Fruit fly (Drosophila melanogaster) whole organism, embryonic: ENCODE data around the gene CG34384.
A peak's percentile ranks its signal among the peaks of the same experiment; 100 is the strongest.

ENCODE experiments used
- BEAF-32 ChIP-seq: fragments of 200-800 bp; sonication (Bioruptor generic); optimal IDR thresholded peaks from 3 replicates; lab custom pipeline; 2017; ENCODE audit warnings: missing biosample characterization, missing genetic modification characterization, mild to moderate bottlenecking, moderate library complexity, missing genetic modification reagents
- Bgb ChIP-seq: fragments of 200-800 bp; sonication (Bioruptor generic); IDR thresholded peaks from 2 replicates; pipeline ENCODE4 v1.3.6; 2022; ENCODE audit warnings: missing biosample characterization, missing genetic modification characterization; ENCODE audit not compliant: partially characterized antibody
- C15 ChIP-seq: fragments of 200-800 bp; sonication (Bioruptor generic); IDR thresholded peaks from 3 replicates; pipeline ENCODE4 v1.3.6; 2022; ENCODE audit warnings: missing biosample characterization, missing genetic modification characterization
- CG10267 ChIP-seq: fragments of 200-800 bp; sonication (Bioruptor generic); optimal IDR thresholded peaks from 2 replicates; lab custom pipeline; 2018; ENCODE audit warnings: missing biosample characterization, mild to moderate bottlenecking, missing genetic modification characterization, moderate library complexity
- CG12659 ChIP-seq: fragments of 200-800 bp; sonication (Bioruptor generic); optimal IDR thresholded peaks from 3 replicates; lab custom pipeline; 2017; ENCODE audit warnings: mild to moderate bottlenecking, missing biosample characterization, missing genetic modification reagents, missing genetic modification characterization
- CG13894 ChIP-seq: fragments of 200-800 bp; sonication (Bioruptor generic); optimal IDR thresholded peaks from 3 replicates; lab custom pipeline; 2018; ENCODE audit warnings: missing biosample characterization, mild to moderate bottlenecking, missing genetic modification characterization, moderate library complexity
- CG15011 ChIP-seq: fragments of 200-800 bp; sonication (Bioruptor generic); optimal IDR thresholded peaks from 3 replicates; lab custom pipeline; 2018; ENCODE audit warnings: missing biosample characterization, mild to moderate bottlenecking, missing genetic modification characterization
- CG15514 ChIP-seq: fragments of 200-800 bp; sonication (Bioruptor generic); optimal IDR thresholded peaks from 3 replicates; lab custom pipeline; 2017; ENCODE audit warnings: missing biosample characterization, missing genetic modification characterization, mild to moderate bottlenecking, moderate library complexity, missing genetic modification reagents
- CG1603 ChIP-seq: fragments of 200-800 bp; sonication (Bioruptor generic); optimal IDR thresholded peaks from 2 replicates; lab custom pipeline; 2019; ENCODE audit warnings: missing biosample characterization, mild to moderate bottlenecking, missing genetic modification characterization, moderate library complexity
- CG17186 ChIP-seq: fragments of 200-800 bp; sonication (Bioruptor generic); optimal IDR thresholded peaks from 3 replicates; lab custom pipeline; 2017; ENCODE audit warnings: missing biosample characterization, missing genetic modification reagents, missing genetic modification characterization
- CG17359 ChIP-seq: fragments of 200-800 bp; sonication (Bioruptor generic); optimal IDR thresholded peaks from 3 replicates; lab custom pipeline; 2018; ENCODE audit warnings: missing biosample characterization, mild to moderate bottlenecking, missing genetic modification characterization, moderate library complexity
- CG17361 ChIP-seq: fragments of 200-800 bp; sonication (Bioruptor generic); IDR thresholded peaks from 3 replicates; pipeline ENCODE4 v1.3.6; 2022; ENCODE audit warnings: missing biosample characterization, missing genetic modification characterization
- CG2678 ChIP-seq: fragments of 200-800 bp; sonication (Bioruptor generic); optimal IDR thresholded peaks from 3 replicates; lab custom pipeline; 2019; ENCODE audit warnings: missing biosample characterization, mild to moderate bottlenecking, missing genetic modification characterization, moderate library complexity
- CG4328 ChIP-seq: fragments of 200-800 bp; sonication (Bioruptor generic); optimal IDR thresholded peaks from 3 replicates; lab custom pipeline; 2017; ENCODE audit warnings: missing biosample characterization, missing genetic modification reagents, missing genetic modification characterization
- CG4424 ChIP-seq: fragments of 200-800 bp; sonication (Bioruptor generic); optimal IDR thresholded peaks from 3 replicates; lab custom pipeline; 2016; ENCODE audit warnings: missing biosample characterization, missing genetic modification characterization
- CG4854 ChIP-seq: fragments of 200-800 bp; sonication (Bioruptor generic); optimal IDR thresholded peaks from 2 replicates; lab custom pipeline; 2016; ENCODE audit warnings: missing biosample characterization, missing genetic modification characterization, inconsistent platforms
- CG6175 ChIP-seq: fragments of 200-800 bp; sonication (Bioruptor generic); IDR thresholded peaks from 3 replicates; pipeline ENCODE4 v1.3.6; 2022; ENCODE audit warnings: missing biosample characterization, missing genetic modification characterization
- CG6254 ChIP-seq: fragments of 200-800 bp; sonication (Bioruptor generic); optimal IDR thresholded peaks from 3 replicates; lab custom pipeline; 2017; ENCODE audit warnings: mild to moderate bottlenecking, missing biosample characterization, missing genetic modification reagents, missing genetic modification characterization
- CG8359 ChIP-seq: fragments of 200-800 bp; sonication (Bioruptor generic); optimal IDR thresholded peaks from 2 replicates; lab custom pipeline; 2017; ENCODE audit warnings: missing biosample characterization, mild to moderate bottlenecking, missing genetic modification characterization, borderline replicate concordance
- Deaf1 ChIP-seq: fragments of 200-800 bp; optimal IDR thresholded peaks from 3 replicates; lab custom pipeline; 2019; ENCODE audit warnings: missing biosample characterization, mild to moderate bottlenecking, missing genetic modification characterization, moderate library complexity
- Ets65A ChIP-seq: fragments of 200-800 bp; sonication (Bioruptor generic); peaks from one replicate; lab custom pipeline; 2016; ENCODE audit warnings: missing biosample characterization, missing genetic modification characterization
- Fer2 ChIP-seq: fragments of 200-800 bp; sonication (Bioruptor generic); optimal IDR thresholded peaks from 2 replicates; lab custom pipeline; 2018; ENCODE audit warnings: missing biosample characterization, mild to moderate bottlenecking, missing genetic modification characterization, moderate library complexity
- GATAe ChIP-seq: fragments of 200-800 bp; sonication (Bioruptor generic); conservative IDR thresholded peaks from 2 replicates; pipeline ENCODE4 v1.3.6; 2022; ENCODE audit warnings: missing biosample characterization, missing genetic modification characterization
- Gug ChIP-seq: fragments of 200-800 bp; sonication (Bioruptor generic); IDR thresholded peaks from 4 replicates; pipeline ENCODE4 v1.3.6; 2022; ENCODE audit warnings: missing biosample characterization, missing genetic modification characterization
- Lhr ChIP-seq: fragments of 200-800 bp; sonication (Bioruptor generic); optimal IDR thresholded peaks from 3 replicates; lab custom pipeline; 2017; ENCODE audit warnings: mild to moderate bottlenecking, missing biosample characterization, missing genetic modification reagents, missing genetic modification characterization
- MBD-R2 ChIP-seq: fragments of 200-800 bp; sonication (Bioruptor generic); IDR thresholded peaks from 2 replicates; pipeline ENCODE4 v1.3.6; 2022; ENCODE audit warnings: missing biosample characterization, missing genetic modification characterization
- Mrtf ChIP-seq: fragments of 200-800 bp; sonication (Bioruptor generic); IDR thresholded peaks from 3 replicates; pipeline ENCODE4 v1.3.6; 2022; ENCODE audit warnings: missing biosample characterization, missing genetic modification characterization
- Nf-YA ChIP-seq: fragments of 200-800 bp; sonication (Bioruptor generic); IDR thresholded peaks from 2 replicates; pipeline ENCODE4 v1.3.6; 2022; ENCODE audit warnings: missing biosample characterization, missing genetic modification characterization
- ac ChIP-seq: fragments of 200-800 bp; sonication (Bioruptor generic); optimal IDR thresholded peaks from 3 replicates; lab custom pipeline; 2017; ENCODE audit warnings: missing biosample characterization, mild to moderate bottlenecking, missing genetic modification characterization
- crp ChIP-seq, 2 experiments: fragments of 200-800 bp; sonication (Bioruptor generic); optimal IDR thresholded peaks; 2 replicates in 1 of 2; 3 replicates in 1 of 2; lab custom pipeline; 2017; ENCODE audit warnings: missing biosample characterization in 2 of 2, missing genetic modification characterization in 2 of 2, mild to moderate bottlenecking in 1 of 2, moderate library complexity in 1 of 2
- da ChIP-seq: fragments of 200-800 bp; sonication (Bioruptor generic); optimal IDR thresholded peaks from 2 replicates; lab custom pipeline; 2016; ENCODE audit warnings: missing biosample characterization, missing genetic modification characterization
- dmrt99B ChIP-seq: fragments of 200-800 bp; sonication (Bioruptor generic); optimal IDR thresholded peaks from 2 replicates; lab custom pipeline; 2018; ENCODE audit warnings: missing biosample characterization, mild to moderate bottlenecking, missing genetic modification characterization, moderate library complexity
- grau ChIP-seq: fragments of 200-800 bp; optimal IDR thresholded peaks from 3 replicates; lab custom pipeline; 2019; ENCODE audit warnings: missing biosample characterization, mild to moderate bottlenecking, missing genetic modification characterization, moderate library complexity
- lilli ChIP-seq: fragments of 200-800 bp; sonication (Bioruptor generic); optimal IDR thresholded peaks from 3 replicates; lab custom pipeline; 2016; ENCODE audit warnings: missing biosample characterization, missing genetic modification characterization
- lmd ChIP-seq: fragments of 200-800 bp; sonication (Bioruptor generic); IDR thresholded peaks from 2 replicates; pipeline ENCODE4 v1.3.6; 2022; ENCODE audit warnings: missing biosample characterization, missing genetic modification characterization
- pho ChIP-seq: fragments of 200-800 bp; sonication (Bioruptor generic); optimal IDR thresholded peaks from 2 replicates; lab custom pipeline; 2016; ENCODE audit warnings: missing biosample characterization, missing genetic modification characterization
- psq ChIP-seq: fragments of 200-800 bp; sonication (Bioruptor generic); optimal IDR thresholded peaks from 2 replicates; lab custom pipeline; 2017; ENCODE audit warnings: missing biosample characterization, missing genetic modification characterization
- pum ChIP-seq: fragments of 200-800 bp; sonication (Bioruptor generic); optimal IDR thresholded peaks from 2 replicates; lab custom pipeline; 2016; ENCODE audit warnings: missing biosample characterization, missing genetic modification characterization
- row ChIP-seq: fragments of 200-800 bp; sonication (Bioruptor generic); IDR thresholded peaks from 3 replicates; pipeline ENCODE4 v1.3.6; 2022; ENCODE audit warnings: missing biosample characterization, missing genetic modification characterization
- run ChIP-seq: fragments of 200-800 bp; sonication (Bioruptor generic); optimal IDR thresholded peaks from 3 replicates; lab custom pipeline; 2018; ENCODE audit warnings: missing biosample characterization, mild to moderate bottlenecking, missing genetic modification characterization
- sens ChIP-seq: fragments of 200-800 bp; sonication (Bioruptor generic); peaks from one replicate; lab custom pipeline; 2016; ENCODE audit warnings: missing biosample characterization, missing genetic modification characterization
- sima ChIP-seq: fragments of 200-800 bp; sonication (Bioruptor generic); optimal IDR thresholded peaks from 2 replicates; lab custom pipeline; 2016; ENCODE audit warnings: missing biosample characterization, missing genetic modification characterization
- so ChIP-seq: fragments of 200-800 bp; sonication (Bioruptor generic); IDR thresholded peaks from 3 replicates; pipeline ENCODE4 v1.3.6; 2022; ENCODE audit warnings: missing biosample characterization, missing genetic modification characterization
- twi ChIP-seq: fragments of 200-800 bp; optimal IDR thresholded peaks from 2 replicates; lab custom pipeline; 2019; ENCODE audit warnings: missing biosample characterization, mild to moderate bottlenecking, missing genetic modification characterization, moderate library complexity
- unc-4 ChIP-seq: fragments of 200-800 bp; sonication (Bioruptor generic); IDR thresholded peaks from 2 replicates; pipeline ENCODE4 v1.3.6; 2022; ENCODE audit warnings: missing biosample characterization, missing genetic modification characterization; ENCODE audit not compliant: partially characterized antibody
- zen ChIP-seq: fragments of 200-800 bp; sonication (Bioruptor generic); optimal IDR thresholded peaks from 3 replicates; lab custom pipeline; 2018; ENCODE audit warnings: missing biosample characterization, mild to moderate bottlenecking, missing genetic modification characterization, moderate library complexity
- zfh1 ChIP-seq: fragments of 200-800 bp; sonication (Bioruptor generic); IDR thresholded peaks from 3 replicates; pipeline ENCODE4 v1.3.6; 2022; ENCODE audit warnings: missing biosample characterization, missing genetic modification characterization

CG34384 gene

DNA sequence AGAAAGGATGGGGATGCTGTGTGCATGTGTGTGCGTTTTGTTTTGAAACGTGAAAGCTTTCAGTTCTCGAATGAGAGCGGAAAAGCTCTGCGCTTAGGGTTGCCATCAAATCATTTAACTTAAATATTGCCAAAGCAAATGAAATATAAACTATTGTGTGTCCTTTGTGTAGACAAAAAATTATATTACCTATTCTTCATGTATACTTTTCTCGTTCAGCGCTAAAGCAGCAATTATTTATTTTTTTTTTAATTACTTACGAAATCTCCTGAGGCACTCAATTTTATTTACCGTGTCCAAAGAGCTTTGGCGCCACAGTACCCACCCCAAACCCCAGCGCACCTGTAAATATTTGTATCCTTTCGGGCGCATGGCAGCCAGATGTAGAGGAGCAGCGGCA is 7.4 kb downstream of the CG34384 start (continued):
- TF ChIP-seq Nf-YA (GFP tag; lab: Robert Waterston, UW) (no peak), Lhr (no peak), CG17361 (GFP tag; lab: Robert Waterston, UW) (no peak), CG4854 (GFP tag; lab: Kevin White, UChicago) (no peak), CG10267 (tag; lab: Kevin White, UChicago) (no peak), MBD-R2 (GFP tag; lab: Robert Waterston, UW) (0 out of 2 replicates have a peak, but pooled peaks have one; percentile 27), CG4424 (no peak), lmd (peak; percentile 41; the same call in 1 of the 2 replicates), Mrtf (GFP tag; lab: Robert Waterston, UW) (no peak), CG17186 (GFP tag; lab: Kevin White, UChicago) (no peak), CG13894 (tag; lab: Kevin White, UChicago) (no peak), Ets65A (GFP tag; lab: Kevin White, UChicago) (peak; percentile 89), CG6175 (GFP tag; lab: Robert Waterston, UW) (0 out of 3 replicates have a peak, but pooled peaks have one; percentile 12), CG1603 (tag; lab: Kevin White, UChicago) (no peak), da (GFP tag; lab: Kevin White, UChicago) (no peak), CG15011 (GFP tag; lab: Kevin White, UChicago) (no peak), lilli (GFP tag; lab: Kevin White, UChicago) (peak; percentile 67), pho (GFP tag; lab: Kevin White, UChicago) (peak; percentile 46), Bgb (no peak), sima (GFP tag; lab: Kevin White, UChicago) (no peak), CG6254 (GFP tag; lab: Kevin White, UChicago) (no peak)

DNA sequence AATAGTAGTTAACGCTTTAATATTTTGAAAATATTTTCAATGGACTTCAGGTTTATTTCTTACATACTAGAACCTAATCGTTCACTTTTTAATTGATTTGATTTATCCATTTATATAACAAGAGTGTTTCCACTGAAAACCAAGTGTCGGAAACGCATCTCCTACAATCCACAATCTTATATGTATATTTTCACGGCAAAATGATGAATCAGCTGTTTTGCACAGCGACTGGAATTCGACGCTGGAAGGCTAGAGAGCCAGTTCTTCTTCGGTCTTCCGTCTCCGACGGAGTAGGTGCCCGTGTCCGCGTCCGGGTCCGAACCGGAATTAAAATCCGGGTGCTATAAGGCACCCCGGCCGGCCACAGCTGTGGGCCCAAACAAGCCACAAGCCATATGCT is 70.3 kb downstream of the CG34384 start:
- TF ChIP-seq CG4328 (GFP tag; lab: Kevin White, UChicago) (no peak), CG2678 (tag; lab: Kevin White, UChicago) (no peak), ac (GFP tag; lab: Kevin White, UChicago) (no peak), zfh1 (GFP tag; lab: Robert Waterston, UW) (no peak), Fer2 (tag; lab: Kevin White, UChicago) (no peak), Deaf1 (peak; percentile 23), twi (tag; lab: Kevin White, UChicago) (no peak), run (tag; lab: Kevin White, UChicago) (no peak), BEAF-32 (GFP tag; lab: Kevin White, UChicago) (no peak), CG8359 (GFP tag; lab: Kevin White, UChicago) (no peak), pum (GFP tag; lab: Kevin White, UChicago) (no peak), row (GFP tag; lab: Robert Waterston, UW) (peak; percentile 23; the same call in 1 of the 3 replicates), dmrt99B (tag; lab: Kevin White, UChicago) (no peak), CG13894 (tag; lab: Kevin White, UChicago) (peak; percentile 21), GATAe (GFP tag; lab: Robert Waterston, UW) (no peak), CG12659 (no peak), sens (peak; percentile 52), grau (tag; lab: Kevin White, UChicago) (no peak), crp (GFP tag; optimal IDR thresholded peaks at IDR 0.05; lab: Kevin White, UChicago) (peak in 1 of 2 experiments; percentile 14), unc-4 (GFP tag; lab: Robert Waterston, UW) (no peak), so (GFP tag; lab: Robert Waterston, UW) (no peak), CG17359 (tag; lab: Kevin White, UChicago) (no peak), CG15514 (GFP tag; lab: Kevin White, UChicago) (peak; percentile 56), zen (tag; lab: Kevin White, UChicago) (no peak), C15 (no peak), psq (no peak), Gug (GFP tag; lab: Robert Waterston, UW) (no peak), da (GFP tag; lab: Kevin White, UChicago) (no peak)
